Fruit fly (Drosophila melanogaster) whole organism, embryonic: Measurements from ENCODE around the gene Gel.
A peak's percentile ranks its signal among the peaks of the same experiment; 100 is the strongest.

Experiments used
- CG1024 ChIP-seq: fragments of 200-800 bp; sonication (Bioruptor generic); IDR thresholded peaks from 2 replicates; pipeline ENCODE4 v1.3.6; 2022; ENCODE audit warnings: missing biosample characterization, missing genetic modification characterization
- CG10543 ChIP-seq: fragments of 200-800 bp; sonication (Bioruptor generic); optimal IDR thresholded peaks from 3 replicates; lab custom pipeline; 2017; ENCODE audit warnings: missing biosample characterization, mild to moderate bottlenecking, missing genetic modification characterization, moderate library complexity
- CG10959 ChIP-seq: fragments of 200-800 bp; sonication (Bioruptor generic); IDR thresholded peaks from 2 replicates; pipeline ENCODE4 v1.3.6; 2022; ENCODE audit warnings: missing biosample characterization, missing genetic modification characterization
- CG10979 ChIP-seq: fragments of 200-800 bp; sonication (Bioruptor generic); optimal IDR thresholded peaks from 2 replicates; lab custom pipeline; 2018; ENCODE audit warnings: missing biosample characterization, mild to moderate bottlenecking, missing genetic modification characterization, moderate library complexity
- CG11398 ChIP-seq: fragments of 200-800 bp; sonication (Bioruptor generic); optimal IDR thresholded peaks from 2 replicates; lab custom pipeline; 2016; ENCODE audit warnings: missing biosample characterization, missing genetic modification characterization
- CG11723 ChIP-seq: fragments of 200-800 bp; sonication (Bioruptor generic); optimal IDR thresholded peaks from 2 replicates; lab custom pipeline; 2017; ENCODE audit warnings: missing biosample characterization, mild to moderate bottlenecking, missing genetic modification characterization
- CG13775 ChIP-seq: fragments of 200-800 bp; sonication (Bioruptor generic); optimal IDR thresholded peaks from 3 replicates; lab custom pipeline; 2017; ENCODE audit warnings: missing biosample characterization, mild to moderate bottlenecking, missing genetic modification characterization
- CG14441 ChIP-seq: fragments of 200-800 bp; sonication (Bioruptor generic); IDR thresholded peaks from 2 replicates; pipeline ENCODE4 v1.3.6; 2022; ENCODE audit warnings: missing biosample characterization, missing genetic modification characterization
- CG16863 ChIP-seq: fragments of 200-800 bp; sonication (Bioruptor generic); optimal IDR thresholded peaks from 3 replicates; lab custom pipeline; 2016; ENCODE audit warnings: missing biosample characterization, missing genetic modification characterization
- CG1792 ChIP-seq: fragments of 200-800 bp; sonication (Bioruptor generic); optimal IDR thresholded peaks from 2 replicates; lab custom pipeline; 2016; ENCODE audit warnings: missing biosample characterization, missing genetic modification characterization
- CG18599 ChIP-seq: fragments of 200-800 bp; sonication (Bioruptor generic); optimal IDR thresholded peaks from 3 replicates; lab custom pipeline; 2017; ENCODE audit warnings: missing biosample characterization, missing genetic modification characterization, mild to moderate bottlenecking, moderate library complexity, missing genetic modification reagents
- CG2120 ChIP-seq: fragments of 200-800 bp; sonication (Bioruptor generic); optimal IDR thresholded peaks from 3 replicates; lab custom pipeline; 2016; ENCODE audit warnings: missing biosample characterization, missing genetic modification characterization
- CG32532 ChIP-seq: fragments of 200-800 bp; sonication (Bioruptor generic); IDR thresholded peaks from 2 replicates; pipeline ENCODE4 v1.3.6; 2022; ENCODE audit warnings: missing biosample characterization, missing genetic modification characterization
- CG3838 ChIP-seq: fragments of 200-800 bp; sonication (Bioruptor generic); optimal IDR thresholded peaks from 3 replicates; lab custom pipeline; 2016; ENCODE audit warnings: missing biosample characterization, missing genetic modification characterization
- CG4730 ChIP-seq: fragments of 200-800 bp; sonication (Bioruptor generic); IDR thresholded peaks from 2 replicates; pipeline ENCODE4 v1.3.6; 2022; ENCODE audit warnings: missing biosample characterization, missing genetic modification characterization
- CG6175 ChIP-seq: fragments of 200-800 bp; sonication (Bioruptor generic); IDR thresholded peaks from 3 replicates; pipeline ENCODE4 v1.3.6; 2022; ENCODE audit warnings: missing biosample characterization, missing genetic modification characterization
- CG7372 ChIP-seq: fragments of 200-800 bp; sonication (Bioruptor generic); IDR thresholded peaks from 2 replicates; pipeline ENCODE4 v1.3.6; 2022; ENCODE audit warnings: missing biosample characterization, missing genetic modification characterization
- CG7556 ChIP-seq: fragments of 200-800 bp; sonication (Bioruptor generic); optimal IDR thresholded peaks from 2 replicates; lab custom pipeline; 2017; ENCODE audit warnings: missing biosample characterization, mild to moderate bottlenecking, missing genetic modification characterization
- CG7839 ChIP-seq: fragments of 200-800 bp; sonication (Bioruptor generic); optimal IDR thresholded peaks from 3 replicates; lab custom pipeline; 2018; ENCODE audit warnings: missing biosample characterization, mild to moderate bottlenecking, missing genetic modification characterization, moderate library complexity
- CG8290 ChIP-seq, 3 experiments: fragments of 200-800 bp; sonication (Bioruptor generic); optimal IDR thresholded peaks; 2 replicates each; lab custom pipeline; 2016 to 2019; ENCODE audit warnings: missing biosample characterization in 3 of 3, missing genetic modification characterization in 3 of 3, mild to moderate bottlenecking in 2 of 3, moderate library complexity in 1 of 3
- CG9437 ChIP-seq: fragments of 200-800 bp; sonication (Bioruptor generic); optimal IDR thresholded peaks from 2 replicates; lab custom pipeline; 2018; ENCODE audit warnings: missing biosample characterization, mild to moderate bottlenecking, missing genetic modification characterization
- Camta ChIP-seq: fragments of 200-800 bp; sonication (Bioruptor generic); optimal IDR thresholded peaks from 2 replicates; lab custom pipeline; 2016; ENCODE audit warnings: missing biosample characterization, missing genetic modification characterization
- Chrac-16 ChIP-seq: fragments of 200-800 bp; sonication (Bioruptor generic); optimal IDR thresholded peaks from 3 replicates; lab custom pipeline; 2016; ENCODE audit warnings: missing biosample characterization, missing genetic modification characterization
- Dek ChIP-seq: fragments of 200-800 bp; sonication (Bioruptor generic); optimal IDR thresholded peaks from 3 replicates; lab custom pipeline; 2019; ENCODE audit warnings: missing biosample characterization, mild to moderate bottlenecking, missing genetic modification characterization, moderate library complexity
- Dfd ChIP-seq, 2 experiments: fragments of >200 bp; optimal IDR thresholded peaks; 2 replicates each; lab custom pipeline; 2017; ENCODE audit warnings: missing biosample characterization in 2 of 2, missing genetic modification characterization in 2 of 2
- Dref ChIP-seq: fragments of 200-800 bp; sonication (Bioruptor generic); IDR thresholded peaks from 2 replicates; pipeline ENCODE4 v1.3.6; 2022; ENCODE audit warnings: missing biosample characterization, missing genetic modification characterization
- Elba2 ChIP-seq: fragments of 200-800 bp; sonication (Bioruptor generic); optimal IDR thresholded peaks from 3 replicates; lab custom pipeline; 2016; ENCODE audit warnings: missing biosample characterization, missing genetic modification characterization
- Lpt ChIP-seq: fragments of >200 bp; optimal IDR thresholded peaks from 2 replicates; lab custom pipeline; 2018; ENCODE audit warnings: missing biosample characterization, missing genetic modification characterization
- NC2α ChIP-seq: fragments of 200-800 bp; sonication (Bioruptor generic); optimal IDR thresholded peaks from 2 replicates; lab custom pipeline; 2016; ENCODE audit warnings: missing biosample characterization, missing genetic modification characterization
- Nf-YA ChIP-seq: fragments of 200-800 bp; sonication (Bioruptor generic); IDR thresholded peaks from 2 replicates; pipeline ENCODE4 v1.3.6; 2022; ENCODE audit warnings: missing biosample characterization, missing genetic modification characterization
- Opbp ChIP-seq: fragments of 200-800 bp; sonication (Bioruptor generic); IDR thresholded peaks from 3 replicates; pipeline ENCODE4 v1.3.6; 2022; ENCODE audit warnings: missing biosample characterization, missing genetic modification characterization; ENCODE audit not compliant: partially characterized antibody
- Tbp ChIP-seq: fragments of >200 bp; optimal IDR thresholded peaks from 2 replicates; lab custom pipeline; 2018; ENCODE audit warnings: missing biosample characterization, missing genetic modification characterization
- Trl ChIP-seq, 3 experiments: fragments of >200 bp in 2 of 3; fragments of 200-800 bp in 1 of 3; sonication (Bioruptor generic) in 1 of 3; optimal IDR thresholded peaks; 2 replicates in 1 of 3; 3 replicates in 2 of 3; lab custom pipeline; 2016 to 2017; ENCODE audit warnings: missing biosample characterization in 1 of 3, missing genetic modification characterization in 1 of 3
- ara ChIP-seq: fragments of 200-800 bp; sonication (Bioruptor generic); IDR thresholded peaks from 2 replicates; pipeline ENCODE4 v1.3.6; 2022; ENCODE audit warnings: missing biosample characterization, missing genetic modification characterization
- bowl ChIP-seq: fragments of 200-800 bp; sonication (Bioruptor generic); IDR thresholded peaks from 2 replicates; pipeline ENCODE4 v1.3.6; 2022; ENCODE audit warnings: missing biosample characterization, missing genetic modification characterization
- bsh ChIP-seq, 2 experiments: fragments of 200-800 bp; sonication (Bioruptor generic); optimal IDR thresholded peaks; 2 replicates each; lab custom pipeline; 2017 to 2018; ENCODE audit warnings: mild to moderate bottlenecking in 2 of 2, missing biosample characterization in 2 of 2, missing genetic modification characterization in 2 of 2, moderate library complexity in 1 of 2
- chm ChIP-seq: fragments of 200-800 bp; sonication (Bioruptor generic); IDR thresholded peaks from 2 replicates; pipeline ENCODE4 v1.3.6; 2022; ENCODE audit warnings: missing biosample characterization, missing genetic modification characterization
- dati ChIP-seq: fragments of 200-800 bp; sonication (Bioruptor generic); IDR thresholded peaks from 2 replicates; pipeline ENCODE4 v1.3.6; 2022; ENCODE audit warnings: missing biosample characterization, missing genetic modification characterization
- eve ChIP-seq, 2 experiments: fragments of >200 bp; optimal IDR thresholded peaks; 2 replicates each; lab custom pipeline; 2017; ENCODE audit warnings: missing biosample characterization in 2 of 2, missing genetic modification characterization in 2 of 2
- hb ChIP-seq: fragments of 200-800 bp; sonication (Bioruptor generic); IDR thresholded peaks from 3 replicates; pipeline ENCODE4 v1.3.6; 2022; ENCODE audit warnings: missing biosample characterization, missing genetic modification characterization; ENCODE audit not compliant: partially characterized antibody
- oc ChIP-seq: fragments of 200-800 bp; sonication (Bioruptor generic); optimal IDR thresholded peaks from 2 replicates; lab custom pipeline; 2018; ENCODE audit warnings: missing biosample characterization, mild to moderate bottlenecking, missing genetic modification characterization, moderate library complexity
- org-1 ChIP-seq: fragments of 200-800 bp; sonication (Bioruptor generic); optimal IDR thresholded peaks from 2 replicates; lab custom pipeline; 2017; ENCODE audit warnings: missing biosample characterization, missing genetic modification characterization
- pita ChIP-seq: fragments of 200-800 bp; sonication (Bioruptor generic); optimal IDR thresholded peaks from 2 replicates; lab custom pipeline; 2017; ENCODE audit warnings: missing biosample characterization, mild to moderate bottlenecking, missing genetic modification characterization
- prd ChIP-seq, 3 experiments: fragments of >200 bp in 2 of 3; fragments of 200-800 bp in 1 of 3; sonication (Bioruptor generic) in 1 of 3; optimal IDR thresholded peaks in 2 of 3; IDR thresholded peaks in 1 of 3; 2 replicates in 2 of 3; 3 replicates in 1 of 3; pipeline versions ENCODE4 v1.3.6 to Lab custom; 2017 to 2022; ENCODE audit warnings: missing biosample characterization in 1 of 3, missing genetic modification characterization in 1 of 3
- pros ChIP-seq: fragments of 200-800 bp; sonication (Bioruptor generic); optimal IDR thresholded peaks from 3 replicates; lab custom pipeline; 2019; ENCODE audit warnings: missing biosample characterization, mild to moderate bottlenecking, missing genetic modification characterization, moderate library complexity
- run ChIP-seq: fragments of 200-800 bp; sonication (Bioruptor generic); optimal IDR thresholded peaks from 3 replicates; lab custom pipeline; 2018; ENCODE audit warnings: missing biosample characterization, mild to moderate bottlenecking, missing genetic modification characterization
- scrt ChIP-seq: fragments of 200-800 bp; sonication (Bioruptor generic); optimal IDR thresholded peaks from 2 replicates; lab custom pipeline; 2018; ENCODE audit warnings: missing biosample characterization, mild to moderate bottlenecking, missing genetic modification characterization, moderate library complexity
- sqz ChIP-seq: fragments of 200-800 bp; sonication (Bioruptor generic); optimal IDR thresholded peaks from 3 replicates; lab custom pipeline; 2018; ENCODE audit warnings: missing biosample characterization, mild to moderate bottlenecking, missing genetic modification characterization
- unc-4 ChIP-seq: fragments of 200-800 bp; sonication (Bioruptor generic); IDR thresholded peaks from 2 replicates; pipeline ENCODE4 v1.3.6; 2022; ENCODE audit warnings: missing biosample characterization, missing genetic modification characterization; ENCODE audit not compliant: partially characterized antibody
- vfl ChIP-seq: fragments of 200-800 bp; sonication (Bioruptor generic); optimal IDR thresholded peaks from 2 replicates; lab custom pipeline; 2016; ENCODE audit warnings: missing biosample characterization, missing genetic modification characterization

The Gel gene

DNA sequence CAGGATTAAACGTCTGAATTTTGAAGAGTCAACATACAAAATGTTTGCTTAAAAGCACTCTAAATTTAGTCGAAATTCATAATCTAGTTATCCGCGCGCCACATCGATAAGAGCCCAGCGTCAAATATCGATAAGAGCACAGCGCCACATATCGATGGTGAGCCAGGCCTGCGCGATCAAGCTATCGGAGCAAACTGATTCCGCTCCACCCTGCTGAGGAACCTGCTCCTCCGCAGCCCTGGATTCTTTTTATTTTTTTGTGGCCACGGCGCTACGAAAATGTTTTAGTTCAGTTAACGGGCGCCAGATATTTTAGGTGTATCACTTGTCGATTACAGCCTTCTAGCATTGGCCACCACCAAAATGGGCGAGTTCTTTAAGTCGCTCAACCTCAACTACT lies 14.2 kb upstream of the Gel start (continued):
- TF ChIP-seq CG7839 (tag; lab: Kevin White, UChicago) (no peak), run (tag; lab: Kevin White, UChicago) (no peak), CG14441 (GFP tag; lab: Robert Waterston, UW) (no peak), Camta (GFP tag; lab: Kevin White, UChicago) (peak; percentile 14), CG7372 (GFP tag; lab: Robert Waterston, UW) (no peak), scrt (GFP tag; lab: Kevin White, UChicago) (no peak), Dref (GFP tag; lab: Robert Waterston, UW) (peak; percentile 100), unc-4 (GFP tag; lab: Robert Waterston, UW) (peak; percentile 97), Dek (tag; lab: Kevin White, UChicago) (peak; percentile 45), pita (GFP tag; lab: Kevin White, UChicago) (no peak), Opbp (GFP tag; lab: Robert Waterston, UW) (peak; percentile 98), hb (GFP tag; lab: Robert Waterston, UW) (peak; percentile 97), ara (GFP tag; lab: Robert Waterston, UW) (no peak), CG1792 (GFP tag; lab: Kevin White, UChicago) (peak; percentile 22), CG16863 (GFP tag; lab: Kevin White, UChicago) (no peak), bowl (no peak), org-1 (no peak), CG13775 (GFP tag; lab: Kevin White, UChicago) (peak; percentile 25), CG10543 (GFP tag; lab: Kevin White, UChicago) (no peak), Nf-YA (GFP tag; lab: Robert Waterston, UW) (no peak), pros (no peak), prd (optimal IDR thresholded peaks at IDR 0.05; lab: Kevin White, UChicago) (no peak), prd (GFP tag; IDR thresholded peaks at IDR 0.05; lab: Robert Waterston, UW) (0 out of 3 replicates have a peak, but pooled peaks have one; percentile 11), CG8290 (GFP tag; optimal IDR thresholded peaks at IDR 0.05; lab: Kevin White, UChicago) (peak; percentile 32), CG8290 (tag; optimal IDR thresholded peaks at IDR 0.05; lab: Kevin White, UChicago) (peak in 1 of 2 experiments; percentile 80), Chrac-16 (GFP tag; lab: Kevin White, UChicago) (no peak), bsh (GFP tag; optimal IDR thresholded peaks at IDR 0.05; lab: Kevin White, UChicago) (no peak), eve (GFP tag; optimal IDR thresholded peaks at IDR 0.05; lab: Kevin White, UChicago) (no peak), sqz (no peak), Elba2 (GFP tag; lab: Kevin White, UChicago) (no peak), Trl (optimal IDR thresholded peaks at IDR 0.05; lab: Kevin White, UChicago) (no peak), Trl (GFP tag; optimal IDR thresholded peaks at IDR 0.05; lab: Kevin White, UChicago) (peak; percentile 43), chm (GFP tag; lab: Robert Waterston, UW) (peak; percentile 54; the same call in 1 of the 2 replicates), Tbp (GFP tag; lab: Kevin White, UChicago) (no peak), CG2120 (GFP tag; lab: Kevin White, UChicago) (peak; percentile 64), CG10979 (peak; percentile 4), dati (GFP tag; lab: Robert Waterston, UW) (no peak), CG18599 (GFP tag; lab: Kevin White, UChicago) (no peak), CG9437 (no peak), CG6175 (no peak), Dfd (GFP tag; optimal IDR thresholded peaks at IDR 0.05; lab: Kevin White, UChicago) (no peak), CG10959 (GFP tag; lab: Robert Waterston, UW) (no peak), oc (no peak), Lpt (GFP tag; lab: Kevin White, UChicago) (no peak), CG7556 (GFP tag; lab: Kevin White, UChicago) (no peak), CG11723 (GFP tag; lab: Kevin White, UChicago) (no peak), CG1024 (GFP tag; lab: Robert Waterston, UW) (no peak; the same call in 1 of the 2 replicates), CG32532 (GFP tag; lab: Robert Waterston, UW) (peak; percentile 71), CG11398 (no peak), CG3838 (GFP tag; lab: Kevin White, UChicago) (no peak), CG4730 (GFP tag; lab: Robert Waterston, UW) (no peak), NC2α (GFP tag; lab: Kevin White, UChicago) (no peak), vfl (GFP tag; lab: Kevin White, UChicago) (peak; percentile 19)
